Worm (Caenorhabditis elegans) whole organism, late embryonic: ENCODE data around the gene ptr-18.

Experiments
- F13H6.1 ChIP-seq: sonication (generic microtip); optimal IDR thresholded peaks from 2 replicates; lab custom pipeline; 2016; ENCODE audit warnings: missing genetic modification characterization, missing compliant biosample characterization
- K02D7.2 ChIP-seq: sonication (generic microtip); optimal IDR thresholded peaks from 2 replicates; lab custom pipeline; 2017; ENCODE audit warnings: mild to moderate bottlenecking, missing genetic modification characterization, missing compliant biosample characterization
- ama-1 ChIP-seq: fragments of 150-350 bp; optimal IDR thresholded peaks from 2 replicates; lab custom pipeline; 2014
- ceh-14 ChIP-seq: sonication (generic microtip); optimal IDR thresholded peaks from 2 replicates; lab custom pipeline; 2016; ENCODE audit warnings: missing genotype, missing genetic modification characterization, missing compliant biosample characterization
- ceh-22 ChIP-seq: sonication (generic microtip); optimal IDR thresholded peaks from 2 replicates; lab custom pipeline; 2017; ENCODE audit warnings: missing biosample characterization, missing genetic modification characterization
- ceh-30 ChIP-seq: fragments of 150-350 bp; optimal IDR thresholded peaks from 2 replicates; lab custom pipeline; 2014; ENCODE audit warnings: missing biosample characterization, missing genetic modification characterization
- ceh-31 ChIP-seq: sonication (generic microtip); optimal IDR thresholded peaks from 2 replicates; lab custom pipeline; 2016; ENCODE audit warnings: missing genetic modification characterization, missing compliant biosample characterization
- ceh-45 ChIP-seq: fragments of 200-800 bp; sonication (Bioruptor generic); IDR thresholded peaks from 2 replicates; pipeline ENCODE4 v1.3.6; 2022; ENCODE audit warnings: missing genetic modification reagents, missing genetic modification characterization, missing compliant biosample characterization
- ceh-48 ChIP-seq: sonication (generic microtip); optimal IDR thresholded peaks from 2 replicates; lab custom pipeline; 2016; ENCODE audit warnings: missing genetic modification characterization, inconsistent platforms, missing compliant biosample characterization
- dmd-4 ChIP-seq: sonication (generic microtip); optimal IDR thresholded peaks from 2 replicates; lab custom pipeline; 2016; ENCODE audit warnings: borderline replicate concordance, missing genetic modification characterization, missing compliant biosample characterization
- dve-1 ChIP-seq: sonication (generic microtip); optimal IDR thresholded peaks from 2 replicates; lab custom pipeline; 2017; ENCODE audit warnings: antibody characterized with exemption, mild to moderate bottlenecking, missing genetic modification characterization, missing compliant biosample characterization
- elt-2 ChIP-seq: sonication (generic microtip); optimal IDR thresholded peaks from 2 replicates; lab custom pipeline; 2016; ENCODE audit warnings: missing genetic modification reagents, missing genetic modification characterization, missing compliant biosample characterization
- elt-4 ChIP-seq: sonication (generic microtip); optimal IDR thresholded peaks from 2 replicates; lab custom pipeline; 2016; ENCODE audit warnings: missing genetic modification characterization, missing compliant biosample characterization
- ets-4 ChIP-seq: sonication (generic microtip); optimal IDR thresholded peaks from 2 replicates; lab custom pipeline; 2016; ENCODE audit warnings: missing genetic modification characterization, missing compliant biosample characterization
- eyg-1 ChIP-seq: sonication (generic microtip); optimal IDR thresholded peaks from 2 replicates; lab custom pipeline; 2016; ENCODE audit warnings: missing genotype, missing genetic modification characterization, missing compliant biosample characterization
- fkh-10 ChIP-seq: fragments of 150-350 bp; optimal IDR thresholded peaks from 2 replicates; lab custom pipeline; 2014; ENCODE audit warnings: missing biosample characterization, missing genetic modification reagents, missing genetic modification characterization
- hlh-13 ChIP-seq: fragments of 200-800 bp; sonication (Bioruptor generic); optimal IDR thresholded peaks from 2 replicates; lab custom pipeline; 2018; ENCODE audit warnings: mild to moderate bottlenecking, missing genetic modification characterization, missing compliant biosample characterization
- hlh-30 ChIP-seq: sonication (generic microtip); optimal IDR thresholded peaks from 2 replicates; lab custom pipeline; 2017; ENCODE audit warnings: antibody characterized with exemption, missing genetic modification characterization, missing compliant biosample characterization; ENCODE audit not compliant: insufficient read depth
- hlh-6 ChIP-seq: sonication (generic microtip); optimal IDR thresholded peaks from 2 replicates; lab custom pipeline; 2016; ENCODE audit warnings: missing genotype, missing genetic modification characterization, missing compliant biosample characterization
- lim-6 ChIP-seq: sonication (generic microtip); optimal IDR thresholded peaks from 2 replicates; lab custom pipeline; 2016; ENCODE audit warnings: missing genetic modification characterization, missing compliant biosample characterization
- madf-2 ChIP-seq: sonication (generic microtip); optimal IDR thresholded peaks from 2 replicates; lab custom pipeline; 2017; ENCODE audit warnings: missing genetic modification characterization, missing compliant biosample characterization
- mec-3 ChIP-seq: sonication (generic microtip); optimal IDR thresholded peaks from 2 replicates; lab custom pipeline; 2016; ENCODE audit warnings: borderline replicate concordance, missing genetic modification characterization, missing compliant biosample characterization
- nhr-11 ChIP-seq: fragments of 150-350 bp; optimal IDR thresholded peaks from 2 replicates; lab custom pipeline; 2014; ENCODE audit warnings: missing biosample characterization, missing genetic modification characterization
- npax-4 ChIP-seq: sonication (generic microtip); optimal IDR thresholded peaks from 2 replicates; lab custom pipeline; 2016; ENCODE audit warnings: missing genetic modification characterization, missing compliant biosample characterization
- pat-9 ChIP-seq: fragments of 200-800 bp; sonication (Bioruptor generic); optimal IDR thresholded peaks from 2 replicates; lab custom pipeline; 2018; ENCODE audit warnings: mild to moderate bottlenecking, missing genetic modification characterization, moderate library complexity, missing compliant biosample characterization
- pax-1 ChIP-seq: fragments of 150-350 bp; optimal IDR thresholded peaks from 2 replicates; lab custom pipeline; 2014; ENCODE audit warnings: missing biosample characterization, missing genetic modification characterization
- pha-2 ChIP-seq: sonication (generic microtip); optimal IDR thresholded peaks from 2 replicates; lab custom pipeline; 2017; ENCODE audit warnings: mild to moderate bottlenecking, missing genetic modification characterization, missing compliant biosample characterization
- ref-2 ChIP-seq: sonication (generic microtip); optimal IDR thresholded peaks from 2 replicates; lab custom pipeline; 2016; ENCODE audit warnings: missing genetic modification characterization, missing compliant biosample characterization
- rnt-1 ChIP-seq: sonication (generic microtip); optimal IDR thresholded peaks from 2 replicates; lab custom pipeline; 2016; ENCODE audit warnings: missing genetic modification characterization, missing compliant biosample characterization
- sdc-2 ChIP-seq: sonication (generic microtip); optimal IDR thresholded peaks from 2 replicates; lab custom pipeline; 2016; ENCODE audit warnings: missing genotype, missing genetic modification characterization, missing compliant biosample characterization
- sox-2 ChIP-seq: fragments of 200-800 bp; sonication (Bioruptor generic); IDR thresholded peaks from 2 replicates; pipeline ENCODE4 v1.3.6; 2022; ENCODE audit warnings: missing genetic modification reagents, missing genetic modification characterization, missing compliant biosample characterization
- syd-9 ChIP-seq: sonication (generic microtip); optimal IDR thresholded peaks from 2 replicates; lab custom pipeline; 2016; ENCODE audit warnings: mild to moderate bottlenecking, missing genetic modification characterization, moderate library complexity, missing compliant biosample characterization
- ttx-3 ChIP-seq: sonication (generic microtip); optimal IDR thresholded peaks from 2 replicates; lab custom pipeline; 2016; ENCODE audit warnings: missing genetic modification reagents, missing genetic modification characterization, missing compliant biosample characterization
- unc-3 ChIP-seq, 2 experiments: fragments of 200-800 bp in 1 of 2; sonication (Bioruptor generic) in 1 of 2; sonication (generic microtip) in 1 of 2; conservative IDR thresholded peaks in 1 of 2; optimal IDR thresholded peaks in 1 of 2; 2 replicates each; pipeline versions ENCODE4 v1.3.6 to Lab custom; 2016 to 2022; ENCODE audit warnings: missing compliant biosample characterization in 2 of 2, missing genetic modification characterization in 2 of 2, missing genetic modification reagents in 1 of 2
- unc-42 ChIP-seq: sonication (generic microtip); optimal IDR thresholded peaks from 2 replicates; lab custom pipeline; 2016; ENCODE audit warnings: missing genotype, missing genetic modification characterization, missing compliant biosample characterization
- unc-55 ChIP-seq: sonication (generic microtip); optimal IDR thresholded peaks from 2 replicates; lab custom pipeline; 2017; ENCODE audit warnings: missing biosample characterization, missing genetic modification reagents, missing genetic modification characterization
- zip-5 ChIP-seq: sonication (generic microtip); optimal IDR thresholded peaks from 2 replicates; lab custom pipeline; 2016; ENCODE audit warnings: missing genetic modification characterization, missing compliant biosample characterization
- ztf-16 ChIP-seq: sonication (generic microtip); optimal IDR thresholded peaks from 2 replicates; lab custom pipeline; 2017; ENCODE audit warnings: missing genetic modification characterization, missing compliant biosample characterization

Gene ptr-18

DNA sequence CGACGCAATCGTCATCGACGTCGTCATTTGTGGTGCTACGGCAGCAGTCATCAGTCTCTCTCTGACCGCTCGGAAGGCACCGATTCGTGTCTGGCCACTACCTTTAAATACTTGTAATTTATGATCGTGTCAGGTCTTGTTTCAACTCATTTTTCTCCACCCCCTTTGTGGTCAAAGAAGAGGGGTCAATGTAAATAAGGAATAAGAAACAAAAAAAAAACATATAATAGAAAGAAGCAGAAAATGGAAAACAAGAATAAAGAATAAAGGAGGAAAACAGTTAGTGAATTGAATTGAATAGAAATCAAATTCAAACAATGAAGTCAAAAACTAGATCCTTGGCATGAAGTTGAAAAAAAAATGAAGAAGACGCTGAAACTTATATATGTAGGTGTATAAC is 35.4 kb downstream of the ptr-18 start, which contains the start of gene Y38F1A.8 (continued):
- no peak for TF ChIP-seq hlh-6 (tag; lab: Kevin White, UChicago)

DNA sequence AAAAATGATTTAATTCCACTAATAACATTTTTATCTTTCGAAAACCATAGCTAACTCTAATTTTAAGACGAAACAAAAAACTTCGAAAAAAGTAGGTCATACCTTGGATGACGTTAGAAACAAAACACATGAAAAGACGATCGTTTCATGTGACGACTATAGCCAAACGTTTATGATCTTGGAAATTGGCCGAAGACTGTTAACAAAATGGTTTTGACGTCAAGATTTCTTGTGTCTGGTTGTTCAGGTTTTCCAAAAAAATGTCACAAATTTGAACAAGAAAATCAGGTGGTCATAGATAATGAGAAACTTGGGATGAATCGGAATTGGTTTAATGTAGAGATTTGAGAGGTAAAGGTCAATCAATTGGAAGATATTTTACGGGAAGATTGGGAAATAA is 37.9 kb downstream of the ptr-18 start:
- TF ChIP-seq F13H6.1 (tag; lab: Kevin White, UChicago): no peak

DNA sequence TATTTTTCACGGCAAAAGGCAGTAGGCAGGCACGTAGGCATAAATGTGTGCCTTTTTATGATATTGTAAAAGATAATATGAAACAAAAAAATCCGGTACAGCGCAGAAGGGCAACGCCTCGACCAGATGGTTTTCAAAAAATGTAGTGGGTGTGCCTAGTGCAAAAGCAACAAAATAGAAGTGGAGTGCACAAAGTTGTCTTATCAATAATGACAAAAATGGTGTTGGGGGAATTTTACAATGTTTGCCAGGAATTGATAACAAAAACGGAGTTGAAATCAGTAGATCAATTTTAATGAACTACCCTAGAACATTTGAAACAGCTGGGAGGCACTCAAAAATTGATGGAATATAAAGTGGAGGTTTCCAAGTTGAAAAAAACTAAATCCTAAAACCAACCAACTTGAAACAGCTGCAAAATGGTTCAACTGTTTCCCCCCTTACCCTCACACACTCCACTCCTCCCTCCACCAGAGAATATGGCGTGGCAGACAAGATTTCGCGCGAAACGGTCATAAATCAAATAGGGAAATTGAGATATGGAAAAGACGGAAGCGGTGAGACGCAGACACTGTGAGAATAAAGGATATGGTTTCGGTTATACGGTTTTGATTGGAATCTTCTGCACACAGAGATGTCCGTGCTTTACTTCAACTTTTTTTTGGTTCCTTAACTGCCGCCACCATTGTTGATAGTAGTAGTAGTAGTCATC is 39.0 kb downstream of the ptr-18 start:
- TF ChIP-seq unc-55 (GFP tag; lab: Kevin White, UChicago): peak; percentile 80
- TF ChIP-seq elt-2 (tag; lab: Kevin White, UChicago): peak; percentile 47
- no peak for TF ChIP-seq elt-4 (tag; lab: Kevin White, UChicago)

- TF ChIP-seq dve-1 (no peak), ama-1 (lab: Kevin White, UChicago) (no peak), ceh-22 (tag; lab: Kevin White, UChicago) (no peak), sdc-2 (tag; lab: Kevin White, UChicago) (no peak), ttx-3 (tag; lab: Kevin White, UChicago) (no peak), ceh-14 (tag; lab: Kevin White, UChicago) (no peak), K02D7.2 (tag; lab: Kevin White, UChicago) (no peak), sox-2 (no peak)
Measured at ce11 chrII:13004872-13005252, 39.5 kb downstream of the ptr-18 start.

DNA sequence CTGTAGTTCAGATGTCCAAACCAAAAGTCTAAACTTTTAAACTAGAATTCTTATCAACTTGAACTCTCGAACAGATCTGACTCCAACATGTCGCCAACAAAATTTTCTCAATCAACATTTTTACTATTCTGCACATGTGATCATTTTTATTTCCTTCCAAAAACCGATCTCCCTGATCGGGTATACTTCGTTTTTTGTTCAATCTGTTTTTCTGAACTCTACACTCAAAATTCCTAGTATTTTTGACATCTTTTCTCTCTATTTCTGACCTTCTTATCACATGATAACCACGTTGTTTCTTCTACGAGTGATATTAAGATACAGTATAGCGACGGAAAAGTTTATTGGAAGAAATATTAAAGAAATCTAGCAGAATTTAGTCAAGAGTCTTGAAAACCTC is 40.9 kb downstream of the ptr-18 start:
- no peak for TF ChIP-seq rnt-1
- TF ChIP-seq ztf-16: no peak
- TF ChIP-seq npax-4 (tag; lab: Kevin White, UChicago): no peak
- no peak for TF ChIP-seq dmd-4
- TF ChIP-seq unc-55 (GFP tag; lab: Kevin White, UChicago): no peak
- no peak for TF ChIP-seq ceh-31 (tag; lab: Kevin White, UChicago)
- TF ChIP-seq fkh-10 (GFP tag; lab: Kevin White, UChicago): no peak
- no peak for TF ChIP-seq ceh-22 (tag; lab: Kevin White, UChicago)
- no peak for TF ChIP-seq nhr-11 (tag; lab: Kevin White, UChicago)
- no peak for TF ChIP-seq pat-9 (tag; lab: Kevin White, UChicago)
- no peak for TF ChIP-seq ets-4 (tag; lab: Kevin White, UChicago)
- TF ChIP-seq ceh-30 (tag; lab: Kevin White, UChicago): no peak
- no peak for TF ChIP-seq pax-1
- TF ChIP-seq hlh-6 (tag; lab: Kevin White, UChicago): no peak
- TF ChIP-seq syd-9 (tag; lab: Kevin White, UChicago): no peak

DNA sequence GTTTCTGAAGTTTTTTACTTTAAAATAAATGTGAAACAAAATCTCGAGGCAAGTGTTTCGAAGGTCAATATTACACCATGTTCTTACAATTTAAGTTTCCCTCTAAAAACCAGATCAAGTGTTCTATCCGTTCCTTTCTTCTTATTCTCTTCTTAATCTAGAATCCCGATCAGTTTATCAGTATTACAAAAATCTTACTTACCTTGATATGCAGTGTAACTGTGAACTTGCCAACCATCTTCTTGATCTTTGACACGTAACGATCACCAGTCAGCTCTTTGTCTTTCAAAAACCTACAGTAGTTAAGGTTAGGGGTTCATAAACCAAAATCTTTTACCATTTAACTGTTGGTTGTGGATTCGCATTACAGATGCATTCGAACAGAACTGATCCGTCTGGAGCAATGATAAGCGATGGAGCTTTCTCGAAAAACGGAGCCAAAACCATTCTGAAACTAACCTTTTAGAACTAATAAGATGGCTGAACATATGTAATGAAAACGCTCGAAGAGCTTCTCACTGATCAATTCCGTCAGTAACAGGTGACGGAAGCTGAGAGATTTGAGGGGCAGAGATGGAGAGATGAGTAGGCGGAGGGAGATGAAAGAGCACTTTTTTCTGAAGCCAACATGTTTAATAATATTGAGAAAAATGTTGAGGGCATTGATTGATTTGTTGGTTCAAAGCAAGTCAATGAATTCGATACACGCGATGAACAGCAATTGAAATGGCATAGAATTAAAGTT is 42.5 kb downstream of the ptr-18 start, which contains the start of gene oig-2:
TSS of gene oig-2 (minus strand) at position 448 of the 745 bp plus-strand sequence.
- TF ChIP-seq unc-55 (GFP tag; lab: Kevin White, UChicago): peak; percentile 4
- no peak for TF ChIP-seq dmd-4
- no peak for TF ChIP-seq unc-3 (GFP tag; conservative IDR thresholded peaks at IDR 0.05; lab: Robert Waterston, UW)
- no peak for TF ChIP-seq unc-3 (tag; optimal IDR thresholded peaks at IDR 0.05; lab: Kevin White, UChicago)
- TF ChIP-seq hlh-6 (tag; lab: Kevin White, UChicago): no peak

DNA sequence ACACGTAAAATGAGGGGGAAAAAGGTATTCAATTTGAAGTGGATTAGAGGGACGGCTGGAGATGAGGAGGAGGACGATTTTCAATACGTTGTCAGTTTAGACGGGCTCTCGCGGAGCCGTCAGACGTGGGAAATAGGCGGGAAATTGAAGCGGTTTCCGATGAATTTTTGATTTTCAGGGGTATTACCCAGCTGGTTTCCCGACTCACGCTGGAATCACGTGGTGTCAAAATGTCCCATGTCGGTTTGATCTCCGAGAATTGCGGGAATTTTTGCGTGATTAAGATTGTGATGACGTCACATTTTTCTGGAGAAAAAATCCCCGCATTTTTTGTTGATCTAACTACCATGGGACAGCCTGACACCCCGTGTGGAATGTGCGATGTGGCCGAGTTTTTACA is 47.3 kb downstream of the ptr-18 start:
- TF ChIP-seq zip-5 (tag; lab: Kevin White, UChicago): no peak
- TF ChIP-seq madf-2 (tag; lab: Kevin White, UChicago): no peak
- no peak for TF ChIP-seq pat-9 (tag; lab: Kevin White, UChicago)
- peak; percentile 9 for TF ChIP-seq ceh-14 (tag; lab: Kevin White, UChicago)
- TF ChIP-seq mec-3 (tag; lab: Kevin White, UChicago): no peak
- peak; percentile 14 for TF ChIP-seq unc-42 (tag; lab: Kevin White, UChicago)
- no peak for TF ChIP-seq ztf-16
- TF ChIP-seq lim-6 (tag; lab: Kevin White, UChicago): no peak
- TF ChIP-seq npax-4 (tag; lab: Kevin White, UChicago): no peak
- TF ChIP-seq unc-55 (GFP tag; lab: Kevin White, UChicago): no peak
- TF ChIP-seq hlh-13 (GFP tag; lab: Kevin White, UChicago): no peak
- TF ChIP-seq pha-2 (tag; lab: Kevin White, UChicago): no peak
- TF ChIP-seq ceh-45 (GFP tag; lab: Robert Waterston, UW): no peak
- peak; percentile 52 for TF ChIP-seq ceh-31 (tag; lab: Kevin White, UChicago)
- no peak for TF ChIP-seq ceh-48 (tag; lab: Kevin White, UChicago)
- no peak for TF ChIP-seq eyg-1 (tag; lab: Kevin White, UChicago)
- TF ChIP-seq ref-2 (tag; lab: Kevin White, UChicago): peak; percentile 31
- no peak for TF ChIP-seq ama-1 (lab: Kevin White, UChicago)
- TF ChIP-seq hlh-30: peak; percentile 7
